Fruit fly (Drosophila melanogaster) whole organism, pupa: ENCODE results near the gene CG14230.

Experiments
- Ets98B ChIP-seq: fragments of 200-800 bp; sonication (Bioruptor generic); IDR thresholded peaks from 2 replicates; pipeline ENCODE4 v1.3.6; 2022; ENCODE audit warnings: missing biosample characterization, missing genetic modification characterization
- Pif1B ChIP-seq: fragments of 200-800 bp; sonication (Bioruptor generic); optimal IDR thresholded peaks from 3 replicates; lab custom pipeline; 2016; ENCODE audit warnings: missing biosample characterization, missing genetic modification characterization
- Snoo ChIP-seq: fragments of 200-800 bp; sonication (Bioruptor generic); optimal IDR thresholded peaks from 3 replicates; lab custom pipeline; 2017; ENCODE audit warnings: missing biosample characterization, mild to moderate bottlenecking, missing genetic modification characterization, inconsistent platforms
- rn ChIP-seq: fragments of 200-800 bp; sonication (Bioruptor generic); IDR thresholded peaks from 2 replicates; pipeline ENCODE4 v1.3.6; 2022; ENCODE audit warnings: missing biosample characterization, missing genetic modification characterization

DNA sequence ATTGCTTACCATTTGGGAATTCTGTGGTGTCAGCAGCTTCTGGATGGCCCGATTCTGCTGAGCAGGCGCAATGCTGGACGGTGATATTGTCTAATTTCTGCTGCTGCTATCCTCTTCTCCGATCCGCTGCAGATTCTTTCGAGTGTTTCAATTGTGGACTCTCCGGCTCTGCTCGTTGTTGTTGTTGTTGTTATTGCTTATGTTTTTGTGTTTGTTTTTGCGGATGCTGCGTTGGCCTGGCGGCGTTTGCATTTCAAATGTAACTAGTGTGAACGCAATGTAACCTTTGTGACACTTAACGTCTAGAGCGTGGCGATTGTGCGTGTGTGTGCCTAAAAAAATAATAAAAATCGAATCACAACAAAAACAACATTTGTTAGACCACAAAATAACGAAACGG, 8.0 kb downstream of the CG14230 start:
- TF ChIP-seq Ets98B (GFP tag; lab: Robert Waterston, UW) (no peak), rn (no peak), Snoo (tag; lab: Kevin White, UChicago) (no peak), Pif1B (no peak)
